Worm (Caenorhabditis elegans) whole organism, L4 larva: Measurements from ENCODE around the gene F13H10.5.

ENCODE experiments used
- F26F4.8 ChIP-seq: fragments of 200-800 bp; sonication (Bioruptor generic); conservative IDR thresholded peaks from 2 replicates; pipeline ENCODE4 v1.3.6; 2022; ENCODE audit warnings: missing genetic modification characterization, missing compliant biosample characterization
- daf-16 ChIP-seq, 3 experiments: sonication (generic microtip); optimal IDR thresholded peaks; 2 replicates each; lab custom pipeline; 2016 to 2017; ENCODE audit warnings: missing genetic modification characterization in 3 of 3, missing genetic modification reagents in 3 of 3, mild to moderate bottlenecking in 2 of 3, missing compliant biosample characterization in 2 of 3, missing biosample characterization in 1 of 3, moderate library complexity in 1 of 3
- daf-8 ChIP-seq: fragments of 200-800 bp; sonication (Bioruptor generic); IDR thresholded peaks from 2 replicates; pipeline ENCODE4 v1.3.6; 2022; ENCODE audit warnings: missing genetic modification characterization, missing compliant biosample characterization
- fkh-10 ChIP-seq: fragments of 150-350 bp; optimal IDR thresholded peaks from 2 replicates; lab custom pipeline; 2014; ENCODE audit warnings: missing biosample characterization, missing genetic modification reagents, missing genetic modification characterization
- lin-15B ChIP-seq: fragments of 150-350 bp; sonication (generic microtip); optimal IDR thresholded peaks from 3 replicates; lab custom pipeline; 2014; ENCODE audit warnings: missing biosample characterization, missing genetic modification characterization
- tra-1 ChIP-seq: fragments of 200-800 bp; sonication (Bioruptor generic); IDR thresholded peaks from 2 replicates; pipeline ENCODE4 v1.3.6; 2022; ENCODE audit warnings: missing genetic modification reagents, missing genetic modification characterization, missing compliant biosample characterization
- unc-39 ChIP-seq: sonication (generic microtip); optimal IDR thresholded peaks from 2 replicates; lab custom pipeline; 2017; ENCODE audit warnings: missing biosample characterization, missing genetic modification characterization
- unc-62 ChIP-seq, 3 experiments: fragments of 150-350 bp in 1 of 3; sonication (generic microtip); optimal IDR thresholded peaks in 2 of 3; peaks in 1 of 3; 1 replicate in 1 of 3; 2 replicates in 2 of 3; lab custom pipeline; 2014 to 2017; ENCODE audit warnings: missing biosample characterization in 3 of 3, missing genetic modification characterization in 3 of 3, missing genetic modification reagents in 3 of 3, missing genotype in 1 of 3

ce11 chrIV:10948797-10949196 is 42.0 kb upstream of the F13H10.5 start, which contains the start of gene Y69E1A.1:
- no peak for TF ChIP-seq fkh-10 (GFP tag; lab: Kevin White, UChicago)
- no peak for TF ChIP-seq lin-15B (tag; lab: Kevin White, UChicago)
- TF ChIP-seq unc-62 (GFP tag; optimal IDR thresholded peaks at IDR 0.05 in 1 of 2; lab: Kevin White, UChicago), result no peak
- no peak for TF ChIP-seq unc-62 (tag; optimal IDR thresholded peaks at IDR 0.05; lab: Kevin White, UChicago)
- TF ChIP-seq daf-8 (GFP tag; lab: Robert Waterston, UW), result no peak
- TF ChIP-seq unc-39 (tag; lab: Kevin White, UChicago), result no peak
- TF ChIP-seq daf-16 (GFP tag; optimal IDR thresholded peaks at IDR 0.05; lab: Kevin White, UChicago), result no peak
- TF ChIP-seq daf-16 (tag; optimal IDR thresholded peaks at IDR 0.05; lab: Kevin White, UChicago), result no peak
- TF ChIP-seq F26F4.8 (GFP tag; lab: Robert Waterston, UW), result no peak
- TF ChIP-seq tra-1 (GFP tag; lab: Robert Waterston, UW), result no peak
